Worm (Caenorhabditis elegans) whole organism, L2 larva: ENCODE data around the gene F09F9.1.

Experiments used
- C34F6.9 ChIP-seq: fragments of 150-350 bp; optimal IDR thresholded peaks from 2 replicates; lab custom pipeline; 2014; ENCODE audit warnings: missing biosample characterization, missing genetic modification characterization
- F13H6.1 ChIP-seq: sonication (generic microtip); optimal IDR thresholded peaks from 2 replicates; lab custom pipeline; 2016; ENCODE audit warnings: missing genetic modification characterization, missing compliant biosample characterization
- R02D3.7 ChIP-seq: fragments of 150-350 bp; optimal IDR thresholded peaks from 2 replicates; lab custom pipeline; 2014; ENCODE audit warnings: missing biosample characterization, missing genetic modification characterization
- Y55F3AM.14 ChIP-seq: fragments of 200-800 bp; sonication (Bioruptor generic); optimal IDR thresholded peaks from 2 replicates; lab custom pipeline; 2018; ENCODE audit warnings: mild to moderate bottlenecking, missing genetic modification characterization, missing compliant biosample characterization
- ZK546.5 ChIP-seq: sonication (generic microtip); optimal IDR thresholded peaks from 2 replicates; lab custom pipeline; 2017; ENCODE audit warnings: missing biosample characterization, missing genetic modification characterization
- alr-1 ChIP-seq: fragments of 150-350 bp; optimal IDR thresholded peaks from 2 replicates; lab custom pipeline; 2014; ENCODE audit warnings: missing biosample characterization, missing genetic modification characterization
- aly-2 ChIP-seq: fragments of 150-350 bp; optimal IDR thresholded peaks from 2 replicates; lab custom pipeline; 2014; ENCODE audit warnings: missing biosample characterization, missing genetic modification characterization
- ama-1 ChIP-seq: fragments of 150-350 bp; optimal IDR thresholded peaks from 2 replicates; lab custom pipeline; 2018; ENCODE audit warnings: inconsistent platforms
- blmp-1 ChIP-seq: sonication (generic microtip); optimal IDR thresholded peaks from 2 replicates; lab custom pipeline; 2017; ENCODE audit warnings: missing genetic modification characterization, mild to moderate bottlenecking, missing compliant biosample characterization, antibody characterized with exemption, moderate library complexity; ENCODE audit not compliant: insufficient read depth
- ceh-16 ChIP-seq: fragments of 150-350 bp; optimal IDR thresholded peaks from 2 replicates; lab custom pipeline; 2014; ENCODE audit warnings: missing biosample characterization, missing genetic modification characterization
- ceh-82 ChIP-seq: fragments of 150-350 bp; optimal IDR thresholded peaks from 2 replicates; lab custom pipeline; 2014; ENCODE audit warnings: missing biosample characterization, missing genetic modification characterization
- crh-2 ChIP-seq: sonication (generic microtip); optimal IDR thresholded peaks from 2 replicates; lab custom pipeline; 2017; ENCODE audit warnings: missing biosample characterization, missing genetic modification characterization
- dmd-4 ChIP-seq: sonication (generic microtip); optimal IDR thresholded peaks from 2 replicates; lab custom pipeline; 2017; ENCODE audit warnings: missing biosample characterization, missing genetic modification characterization
- fos-1 ChIP-seq: fragments of 150-350 bp; optimal IDR thresholded peaks from 2 replicates; lab custom pipeline; 2014; ENCODE audit warnings: missing biosample characterization, missing genetic modification characterization
- gmeb-1 ChIP-seq: fragments of 150-350 bp; optimal IDR thresholded peaks from 2 replicates; lab custom pipeline; 2014; ENCODE audit warnings: missing biosample characterization, missing genetic modification characterization
- lin-11 ChIP-seq: fragments of 150-350 bp; sonication (generic microtip); optimal IDR thresholded peaks from 2 replicates; lab custom pipeline; 2014; ENCODE audit warnings: missing biosample characterization, missing genetic modification characterization, inconsistent platforms, mixed read lengths
- lin-13 ChIP-seq: fragments of 150-350 bp; optimal IDR thresholded peaks from 2 replicates; lab custom pipeline; 2014; ENCODE audit warnings: missing biosample characterization, missing genetic modification reagents, missing genetic modification characterization
- lin-39 ChIP-seq: fragments of 150-350 bp; optimal IDR thresholded peaks from 2 replicates; lab custom pipeline; 2014; ENCODE audit warnings: missing biosample characterization, missing genetic modification reagents, missing genetic modification characterization
- lsy-2 ChIP-seq, 2 experiments: fragments of 150-350 bp in 1 of 2; sonication (generic microtip) in 1 of 2; optimal IDR thresholded peaks; 2 replicates each; lab custom pipeline; 2014 to 2017; ENCODE audit warnings: missing biosample characterization in 2 of 2, missing genetic modification characterization in 2 of 2
- mab-5 ChIP-seq: fragments of 150-350 bp; optimal IDR thresholded peaks from 2 replicates; lab custom pipeline; 2014; ENCODE audit warnings: missing biosample characterization, missing genetic modification characterization
- mbf-1 ChIP-seq: sonication (generic microtip); optimal IDR thresholded peaks from 2 replicates; lab custom pipeline; 2017; ENCODE audit warnings: missing biosample characterization, missing genetic modification characterization
- mdl-1 ChIP-seq, 2 experiments: fragments of 150-350 bp in 1 of 2; sonication (generic microtip) in 1 of 2; optimal IDR thresholded peaks; 2 replicates each; lab custom pipeline; 2017; ENCODE audit warnings: missing biosample characterization in 2 of 2, missing genetic modification characterization in 2 of 2
- nhr-10 ChIP-seq: sonication (generic microtip); optimal IDR thresholded peaks from 2 replicates; lab custom pipeline; 2017; ENCODE audit warnings: missing biosample characterization, missing genetic modification characterization
- nhr-11 ChIP-seq: fragments of 150-350 bp; optimal IDR thresholded peaks from 2 replicates; lab custom pipeline; 2014; ENCODE audit warnings: missing biosample characterization, missing genetic modification characterization
- nhr-12 ChIP-seq: fragments of 150-350 bp; optimal IDR thresholded peaks from 2 replicates; lab custom pipeline; 2014; ENCODE audit warnings: missing biosample characterization, missing genetic modification characterization
- nhr-129 ChIP-seq: fragments of 150-350 bp; optimal IDR thresholded peaks from 2 replicates; lab custom pipeline; 2014; ENCODE audit warnings: missing biosample characterization, missing genetic modification characterization
- nhr-21 ChIP-seq: fragments of 150-350 bp; optimal IDR thresholded peaks from 2 replicates; lab custom pipeline; 2014; ENCODE audit warnings: missing biosample characterization, missing genetic modification characterization
- nhr-23 ChIP-seq: fragments of 150-350 bp; optimal IDR thresholded peaks from 2 replicates; lab custom pipeline; 2014; ENCODE audit warnings: missing biosample characterization, missing genetic modification reagents, missing genetic modification characterization
- nhr-237 ChIP-seq: fragments of 150-350 bp; optimal IDR thresholded peaks from 2 replicates; lab custom pipeline; 2014; ENCODE audit warnings: missing biosample characterization, missing genetic modification characterization
- nhr-25 ChIP-seq: fragments of 150-350 bp; sonication (generic microtip); optimal IDR thresholded peaks from 3 replicates; lab custom pipeline; 2014; ENCODE audit warnings: missing biosample characterization, missing genetic modification characterization
- nhr-6 ChIP-seq: fragments of 150-350 bp; optimal IDR thresholded peaks from 2 replicates; lab custom pipeline; 2014; ENCODE audit warnings: missing biosample characterization, missing genetic modification characterization
- nhr-77 ChIP-seq: fragments of 150-350 bp; optimal IDR thresholded peaks from 2 replicates; lab custom pipeline; 2014; ENCODE audit warnings: missing biosample characterization, missing genetic modification characterization
- sem-4 ChIP-seq: fragments of 150-350 bp; optimal IDR thresholded peaks from 2 replicates; lab custom pipeline; 2014; ENCODE audit warnings: missing biosample characterization, missing genetic modification reagents, missing genetic modification characterization
- skn-1 ChIP-seq: sonication (generic microtip); optimal IDR thresholded peaks from 2 replicates; lab custom pipeline; 2017; ENCODE audit warnings: missing biosample characterization, missing genetic modification characterization
- sma-9 ChIP-seq, 2 experiments: fragments of 150-350 bp in 1 of 2; sonication (generic microtip) in 1 of 2; optimal IDR thresholded peaks; 2 replicates each; lab custom pipeline; 2014 to 2016; ENCODE audit warnings: missing genetic modification characterization in 2 of 2, mild to moderate bottlenecking in 1 of 2, missing biosample characterization in 1 of 2, missing compliant biosample characterization in 1 of 2, missing genetic modification reagents in 1 of 2, moderate library complexity in 1 of 2
- snpc-4 ChIP-seq: fragments of 150-350 bp; optimal IDR thresholded peaks from 2 replicates; lab custom pipeline; 2014; ENCODE audit warnings: missing biosample characterization, missing genetic modification characterization
- unc-39 ChIP-seq: fragments of 150-350 bp; optimal IDR thresholded peaks from 2 replicates; lab custom pipeline; 2014; ENCODE audit warnings: missing biosample characterization, missing genetic modification characterization
- unc-55 ChIP-seq: fragments of 150-350 bp; sonication (generic microtip); optimal IDR thresholded peaks from 3 replicates; lab custom pipeline; 2014; ENCODE audit warnings: missing biosample characterization, missing genetic modification reagents, missing genetic modification characterization
- unc-62 ChIP-seq: fragments of 150-350 bp; optimal IDR thresholded peaks from 2 replicates; lab custom pipeline; 2014; ENCODE audit warnings: missing biosample characterization, missing genetic modification reagents, missing genetic modification characterization
- zag-1 ChIP-seq: fragments of 150-350 bp; optimal IDR thresholded peaks from 2 replicates; lab custom pipeline; 2014; ENCODE audit warnings: missing biosample characterization, missing genetic modification characterization
- ztf-1 ChIP-seq: fragments of 200-800 bp; sonication (Bioruptor generic); conservative IDR thresholded peaks from 2 replicates; pipeline ENCODE4 v1.3.6; 2022; ENCODE audit warnings: missing genetic modification characterization, missing compliant biosample characterization
- ztf-11 ChIP-seq: sonication (generic microtip); optimal IDR thresholded peaks from 2 replicates; lab custom pipeline; 2017; ENCODE audit warnings: missing biosample characterization, missing genetic modification characterization
- ztf-4 ChIP-seq: fragments of 150-350 bp; optimal IDR thresholded peaks from 2 replicates; lab custom pipeline; 2014; ENCODE audit warnings: missing biosample characterization, missing genetic modification characterization

Gene F09F9.1

DNA sequence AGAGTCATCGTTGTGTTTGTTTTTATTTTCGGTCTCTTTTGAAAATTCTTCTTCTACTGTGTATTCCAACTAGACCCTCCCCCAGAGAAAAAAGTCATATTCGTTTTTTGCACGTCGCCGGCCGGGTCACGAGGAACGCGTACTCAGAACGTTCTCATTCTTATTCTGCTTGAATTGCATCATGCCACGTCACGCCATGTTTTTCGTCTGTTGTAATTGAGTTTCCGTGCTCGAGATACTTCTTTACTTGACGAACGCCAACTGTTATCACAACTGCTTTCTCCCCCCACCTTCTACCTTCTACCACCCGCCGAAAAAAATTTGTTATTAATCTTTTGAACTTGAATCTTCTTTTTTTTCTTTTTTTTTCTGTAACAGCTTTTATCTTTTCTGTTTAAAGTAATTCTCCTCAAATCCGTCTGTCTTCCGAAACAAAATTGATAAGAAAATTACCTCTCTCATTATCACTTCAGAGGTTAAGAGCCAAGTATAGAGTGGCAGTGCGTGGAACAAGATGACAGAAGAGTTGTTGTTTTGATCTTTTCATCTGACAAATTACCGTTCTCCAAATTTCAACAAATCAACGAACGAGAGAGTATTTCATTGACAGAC is 27.6 kb downstream of the F09F9.1 start:
- peak; percentile 42 for TF ChIP-seq nhr-6 (tag; lab: Kevin White, UChicago)
- no peak for TF ChIP-seq sem-4 (tag; lab: Kevin White, UChicago)
- TF ChIP-seq skn-1 (tag; lab: Kevin White, UChicago), result no peak
- no peak for TF ChIP-seq ztf-11 (tag; lab: Kevin White, UChicago)
- TF ChIP-seq fos-1 (tag; lab: Kevin White, UChicago), result peak; percentile 35
- TF ChIP-seq snpc-4, result no peak
- TF ChIP-seq sma-9 (GFP tag; optimal IDR thresholded peaks at IDR 0.05; lab: Kevin White, UChicago), result peak; percentile 74
- no peak for TF ChIP-seq sma-9 (tag; optimal IDR thresholded peaks at IDR 0.05; lab: Kevin White, UChicago)
- peak; percentile 80 for TF ChIP-seq ztf-4 (tag; lab: Kevin White, UChicago)
- no peak for TF ChIP-seq R02D3.7 (tag; lab: Kevin White, UChicago)
- TF ChIP-seq ztf-1, result no peak
- no peak for TF ChIP-seq blmp-1 (tag; lab: Kevin White, UChicago)
- TF ChIP-seq lsy-2 (tag; optimal IDR thresholded peaks at IDR 0.05; lab: Kevin White, UChicago), result peak in 1 of 2 experiments; percentile 64
- TF ChIP-seq nhr-11 (tag; lab: Kevin White, UChicago), result no peak
- peak; percentile 74 for TF ChIP-seq lin-11 (tag; lab: Kevin White, UChicago)
- TF ChIP-seq nhr-23 (tag; lab: Kevin White, UChicago), result no peak
- peak; percentile 61 for TF ChIP-seq C34F6.9 (tag; lab: Kevin White, UChicago)
- no peak for TF ChIP-seq alr-1 (tag; lab: Kevin White, UChicago)
- TF ChIP-seq ama-1, result no peak
- TF ChIP-seq nhr-21 (tag; lab: Kevin White, UChicago), result peak; percentile 36
- TF ChIP-seq nhr-129 (tag; lab: Kevin White, UChicago), result peak; percentile 99
- TF ChIP-seq ZK546.5 (tag; lab: Kevin White, UChicago), result no peak
- peak; percentile 99 for TF ChIP-seq crh-2 (tag; lab: Kevin White, UChicago)
- TF ChIP-seq unc-39 (tag; lab: Kevin White, UChicago), result no peak
- TF ChIP-seq dmd-4 (tag; lab: Kevin White, UChicago), result no peak

DNA sequence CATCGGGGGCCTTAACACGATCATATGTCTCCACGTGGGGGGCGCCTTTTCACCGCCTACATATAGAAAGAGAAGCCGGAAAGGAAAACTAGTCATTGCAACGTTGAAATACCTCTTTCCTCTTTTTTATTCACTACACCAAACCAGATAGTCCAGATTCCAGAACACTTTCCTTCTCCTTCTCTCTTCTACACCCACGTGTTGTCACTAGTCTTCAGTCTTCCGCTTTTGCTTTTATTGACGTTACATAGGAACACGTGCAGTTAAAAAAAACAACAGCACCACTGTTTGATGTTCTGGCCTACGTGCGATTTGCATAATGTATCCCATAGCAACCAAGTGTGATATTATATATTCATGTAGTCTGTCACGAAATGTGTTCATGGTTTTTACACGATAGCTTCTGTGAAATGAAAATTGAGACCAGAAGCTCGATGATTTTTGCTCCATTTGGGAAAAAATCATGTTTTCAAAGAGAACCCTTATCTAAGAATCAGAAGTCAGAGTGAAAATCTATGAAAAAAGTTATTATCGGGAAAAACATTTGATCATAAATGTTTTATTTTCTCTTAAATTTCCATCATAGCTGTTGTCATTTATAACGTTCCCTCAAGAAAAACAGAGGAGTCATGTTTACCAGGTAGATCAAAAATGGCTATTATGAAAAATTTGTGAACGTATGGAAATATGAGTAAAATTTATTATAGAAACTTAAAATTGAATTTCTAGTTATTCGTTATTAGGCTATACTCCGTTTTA is 28.3 kb downstream of the F09F9.1 start:
- peak; percentile 3 for TF ChIP-seq nhr-129 (tag; lab: Kevin White, UChicago)
- TF ChIP-seq blmp-1 (tag; lab: Kevin White, UChicago), result peak; percentile 41
- no peak for TF ChIP-seq lin-11 (tag; lab: Kevin White, UChicago)
- TF ChIP-seq nhr-25 (tag; lab: Kevin White, UChicago), result peak; percentile 78
- TF ChIP-seq ztf-4 (tag; lab: Kevin White, UChicago), result peak; percentile 70
- TF ChIP-seq dmd-4 (tag; lab: Kevin White, UChicago), result no peak
- TF ChIP-seq sma-9 (GFP tag; optimal IDR thresholded peaks at IDR 0.05; lab: Kevin White, UChicago), result peak; percentile 30
- no peak for TF ChIP-seq sma-9 (tag; optimal IDR thresholded peaks at IDR 0.05; lab: Kevin White, UChicago)
- TF ChIP-seq lsy-2 (tag; optimal IDR thresholded peaks at IDR 0.05; lab: Kevin White, UChicago), result peak in 1 of 2 experiments; percentile 12
- TF ChIP-seq ama-1, result peak; percentile 37

DNA sequence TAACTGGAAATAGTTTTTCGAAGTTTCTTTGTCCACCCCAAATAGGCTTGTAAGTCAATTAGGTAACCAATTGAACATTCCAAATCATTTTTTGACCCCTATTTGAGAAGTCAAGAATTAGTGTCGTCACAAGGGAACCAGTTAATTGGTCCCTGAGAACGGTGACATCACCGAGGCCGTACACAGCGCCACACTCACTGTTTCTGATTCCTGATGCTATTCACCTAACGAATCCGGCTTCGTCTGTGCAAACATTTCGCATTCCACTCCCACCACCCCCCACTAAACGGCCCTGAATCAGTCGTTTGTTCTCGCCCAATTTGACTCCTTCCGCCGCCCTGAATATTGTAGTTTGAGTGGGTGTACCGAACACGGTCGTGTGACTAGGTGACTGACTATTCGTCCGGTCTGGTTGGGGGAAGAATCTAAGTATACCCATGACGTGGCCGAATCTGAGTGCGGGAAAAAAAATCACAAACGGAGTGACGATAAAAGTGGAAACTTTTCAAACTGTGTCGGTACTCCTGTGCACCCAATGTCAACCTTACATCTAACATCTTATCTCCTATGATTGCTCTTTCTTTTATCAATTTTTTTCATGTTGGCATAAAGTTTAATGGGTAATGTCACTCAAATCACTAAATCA is 29.1 kb downstream of the F09F9.1 start:
- no peak for TF ChIP-seq lin-13 (GFP tag; lab: Kevin White, UChicago)
- no peak for TF ChIP-seq unc-62
- TF ChIP-seq ztf-4 (tag; lab: Kevin White, UChicago), result no peak
- TF ChIP-seq F13H6.1, result peak; percentile 6
- TF ChIP-seq unc-55 (GFP tag; lab: Kevin White, UChicago), result no peak
- TF ChIP-seq ztf-1, result no peak
- no peak for TF ChIP-seq R02D3.7 (tag; lab: Kevin White, UChicago)
- no peak for TF ChIP-seq mbf-1
- no peak for TF ChIP-seq nhr-6 (tag; lab: Kevin White, UChicago)
- no peak for TF ChIP-seq Y55F3AM.14 (GFP tag; lab: Kevin White, UChicago)
- peak; percentile 75 for TF ChIP-seq nhr-25 (tag; lab: Kevin White, UChicago)
- no peak for TF ChIP-seq nhr-237 (tag; lab: Kevin White, UChicago)
- TF ChIP-seq fos-1 (tag; lab: Kevin White, UChicago), result peak; percentile 30
- TF ChIP-seq lin-39, result no peak
- TF ChIP-seq nhr-12, result no peak
- no peak for TF ChIP-seq C34F6.9 (tag; lab: Kevin White, UChicago)
- TF ChIP-seq mab-5 (tag; lab: Kevin White, UChicago), result no peak
- no peak for TF ChIP-seq alr-1 (tag; lab: Kevin White, UChicago)
- TF ChIP-seq zag-1 (tag; lab: Kevin White, UChicago), result no peak
- peak; percentile 30 for TF ChIP-seq gmeb-1 (tag; lab: Kevin White, UChicago)
- TF ChIP-seq nhr-11 (tag; lab: Kevin White, UChicago), result no peak
- peak; percentile 41 for TF ChIP-seq nhr-129 (tag; lab: Kevin White, UChicago)
- TF ChIP-seq ceh-16 (tag; lab: Kevin White, UChicago), result no peak
- TF ChIP-seq nhr-10, result no peak
- TF ChIP-seq aly-2, result no peak
- TF ChIP-seq mdl-1 (tag; optimal IDR thresholded peaks at IDR 0.05; lab: Kevin White, UChicago), result no peak
- TF ChIP-seq ztf-11 (tag; lab: Kevin White, UChicago), result no peak
- TF ChIP-seq dmd-4 (tag; lab: Kevin White, UChicago), result no peak
- no peak for TF ChIP-seq unc-39 (tag; lab: Kevin White, UChicago)
- TF ChIP-seq nhr-77 (tag; lab: Kevin White, UChicago), result no peak
- no peak for TF ChIP-seq ceh-82 (tag; lab: Kevin White, UChicago)
